Fruit fly (Drosophila melanogaster) whole organism, embryonic: ENCODE measurements around the gene Stat92E.

Experiments
- CG31441 ChIP-seq: fragments of 200-800 bp; sonication (Bioruptor generic); IDR thresholded peaks from 2 replicates; pipeline ENCODE4 v1.3.6; 2022; ENCODE audit warnings: missing biosample characterization, missing genetic modification characterization
- Hr39 ChIP-seq: fragments of >200 bp; optimal IDR thresholded peaks from 2 replicates; lab custom pipeline; 2017
- Neu2 ChIP-seq: fragments of 200-800 bp; sonication (Bioruptor generic); optimal IDR thresholded peaks from 3 replicates; lab custom pipeline; 2016; ENCODE audit warnings: missing biosample characterization, missing genetic modification characterization, borderline replicate concordance
- PHDP ChIP-seq: fragments of 200-800 bp; sonication (Bioruptor generic); optimal IDR thresholded peaks from 3 replicates; lab custom pipeline; 2018; ENCODE audit warnings: missing biosample characterization, mild to moderate bottlenecking, missing genetic modification characterization, moderate library complexity
- Taf1 ChIP-seq: fragments of 200-800 bp; sonication (Bioruptor generic); IDR thresholded peaks from 2 replicates; pipeline ENCODE4 v1.3.6; 2022; ENCODE audit warnings: missing biosample characterization, missing genetic modification characterization
- toy ChIP-seq: fragments of 200-800 bp; sonication (Bioruptor generic); IDR thresholded peaks from 2 replicates; pipeline ENCODE4 v1.3.6; 2022; ENCODE audit warnings: missing biosample characterization, missing genetic modification characterization

dm6 chr3R:20554300-20554699, 2.2 kb upstream of the Stat92E start, which contains the start of gene att-ORFB:
- TF ChIP-seq toy (GFP tag; lab: Robert Waterston, UW) (no peak), Taf1 (GFP tag; lab: Robert Waterston, UW) (no peak), Hr39 (lab: Kevin White, UChicago) (no peak), PHDP (tag; lab: Kevin White, UChicago) (no peak), Neu2 (no peak), CG31441 (GFP tag; lab: Robert Waterston, UW) (no peak)
